Worm (Caenorhabditis elegans): ENCODE measurements around the gene ikke-1.
A peak's percentile ranks its signal among the peaks of the same experiment; 100 is the strongest.

The ikke-1 gene

DNA sequence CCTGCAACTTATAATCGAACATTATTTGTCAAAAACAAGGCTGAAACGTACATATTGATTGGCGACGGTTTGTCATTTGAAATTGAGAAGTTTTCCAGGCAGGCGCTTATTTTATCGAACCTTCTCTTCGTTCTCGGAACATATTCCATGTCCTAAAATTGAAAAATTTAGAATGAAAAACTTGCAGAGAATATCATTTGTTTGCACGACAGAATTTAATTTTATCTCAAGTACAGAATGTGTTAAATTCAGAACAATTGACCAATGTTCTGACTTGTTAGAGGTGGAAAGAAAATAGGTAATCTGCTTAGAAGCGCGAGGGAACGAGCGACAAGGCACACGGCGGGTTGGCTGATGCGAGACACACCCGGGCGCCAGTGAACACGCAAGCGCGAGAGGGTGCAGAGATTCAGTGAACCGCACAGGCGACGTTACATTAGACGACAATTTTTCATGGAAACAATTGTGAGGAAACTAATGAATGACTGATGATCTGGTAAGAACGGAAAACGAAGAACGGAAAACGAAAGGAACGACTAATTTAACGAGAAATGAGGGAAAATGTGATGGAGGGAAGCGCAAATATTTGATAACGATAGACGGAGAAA is 2.0 kb upstream of the ikke-1 start (continued):
- TF ChIP-seq sptf-2 (GFP tag; optimal IDR thresholded peaks at IDR 0.05) (no peak), F10E7.11 (tag; optimal IDR thresholded peaks at IDR 0.05) (peak; percentile 24), F22D6.2 (tag; optimal IDR thresholded peaks at IDR 0.05) (no peak), aptf-3 (GFP tag; IDR thresholded peaks at IDR 0.05) (0 out of 2 replicates have a peak, but pooled peaks have one; percentile 86), ama-1 (optimal IDR thresholded peaks at IDR 0.05) (peak; percentile 80), ama-1 (GFP tag; optimal IDR thresholded peaks at IDR 0.05) (no peak), pbrm-1 (GFP tag; IDR thresholded peaks at IDR 0.05) (peak; percentile 70; the same call in 1 of the 2 replicates), F52B5.7 (tag; optimal IDR thresholded peaks at IDR 0.05) (peak; percentile 15), ets-4 (GFP tag; optimal IDR thresholded peaks at IDR 0.05) (peak; percentile 71), let-526 (GFP tag; IDR thresholded peaks at IDR 0.05) (peak; percentile 85), rcor-1 (GFP tag; IDR thresholded peaks at IDR 0.05) (peak; percentile 53), K11D2.4 (GFP tag; IDR thresholded peaks at IDR 0.05) (peak; percentile 71), let-607 (tag; optimal IDR thresholded peaks at IDR 0.05) (peak; percentile 25 to 44), him-1 (tag; optimal IDR thresholded peaks at IDR 0.05) (no peak), mel-28 (tag; optimal IDR thresholded peaks at IDR 0.05; ENCODE audit: borderline replicate concordance) (no peak), lin-40 (tag; optimal IDR thresholded peaks at IDR 0.05) (peak; percentile 17), hlh-12 (tag; optimal IDR thresholded peaks at IDR 0.05) (no peak), rec-8 (tag; optimal IDR thresholded peaks at IDR 0.05) (no peak), B0035.1 (tag; optimal IDR thresholded peaks at IDR 0.05) (peak; percentile 50), gei-17 (GFP tag; optimal IDR thresholded peaks at IDR 0.05) (no peak), repo-1 (tag; optimal IDR thresholded peaks at IDR 0.05) (no peak), F37B4.10 (GFP tag; IDR thresholded peaks at IDR 0.05) (no peak), nhr-179 (tag; optimal IDR thresholded peaks at IDR 0.05) (no peak), C06A6.2 (GFP tag; conservative IDR thresholded peaks at IDR 0.05) (0 out of 2 replicates have a peak, but pooled peaks have one; percentile 10), atf-7 (tag; optimal IDR thresholded peaks at IDR 0.05) (no peak), dox-1 (GFP tag; IDR thresholded peaks at IDR 0.05) (peak; percentile 80), zfh-2 (GFP tag; conservative IDR thresholded peaks at IDR 0.05) (peak; percentile 97), nfya-2 (GFP tag; IDR thresholded peaks at IDR 0.05) (0 out of 2 replicates have a peak, but pooled peaks have one; percentile 44), die-1 (tag; optimal IDR thresholded peaks at IDR 0.05) (peak; percentile 31), snpc-4 (GFP tag; optimal IDR thresholded peaks at IDR 0.05) (no peak), snpc-4 (tag; optimal IDR thresholded peaks at IDR 0.05) (peak in 1 of 4 experiments; percentile 54), ztf-26 (tag; optimal IDR thresholded peaks at IDR 0.05) (no peak), ceh-91 (GFP tag; IDR thresholded peaks at IDR 0.05) (no peak), cebp-2 (GFP tag; IDR thresholded peaks at IDR 0.05) (peak; percentile 68; the same call in 1 of the 2 replicates), T07F8.4 (tag; optimal IDR thresholded peaks at IDR 0.05) (no peak), unc-130 (GFP tag; optimal IDR thresholded peaks at IDR 0.05) (no peak)

DNA sequence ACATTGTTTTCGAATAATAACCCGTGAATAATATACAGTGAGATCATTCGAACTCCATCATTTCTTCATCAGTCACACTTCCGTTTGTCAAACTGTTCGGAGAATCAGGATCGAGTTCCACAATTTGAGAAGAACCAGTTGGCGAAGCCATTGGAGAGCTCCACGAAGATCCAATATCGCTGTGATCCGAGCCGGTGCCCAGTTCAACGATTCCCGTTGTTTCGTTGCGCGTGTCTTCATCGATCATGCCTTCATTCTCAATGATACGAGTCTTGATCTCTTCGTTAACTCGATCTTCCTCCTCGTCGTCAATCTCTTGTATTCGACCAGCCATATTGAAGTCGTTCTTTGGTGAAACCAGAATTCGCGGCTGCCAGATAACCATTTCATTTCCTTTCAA is 1.2 kb upstream of the ikke-1 start:
- TF ChIP-seq ccch-3 (GFP tag; optimal IDR thresholded peaks at IDR 0.05) (no peak), attf-6 (GFP tag; IDR thresholded peaks at IDR 0.05) (no peak), egl-18 (GFP tag; IDR thresholded peaks at IDR 0.05) (no peak), hmg-1.2 (GFP tag; IDR thresholded peaks at IDR 0.05) (no peak), pha-4 (tag; optimal IDR thresholded peaks at IDR 0.05) (no peak), madf-10 (tag; optimal IDR thresholded peaks at IDR 0.05) (no peak), hlh-26 (GFP tag; conservative IDR thresholded peaks at IDR 0.05) (no peak), ekl-4 (GFP tag; IDR thresholded peaks at IDR 0.05) (no peak), F23B12.7 (tag; optimal IDR thresholded peaks at IDR 0.05; ENCODE audit: insufficient read depth) (no peak), ama-1 (optimal IDR thresholded peaks at IDR 0.05) (peak; percentile 35), ama-1 (GFP tag; optimal IDR thresholded peaks at IDR 0.05) (no peak), ceh-40 (GFP tag; IDR thresholded peaks at IDR 0.05) (no peak), nhr-90 (tag; optimal IDR thresholded peaks at IDR 0.05) (no peak), bed-1 (GFP tag; IDR thresholded peaks at IDR 0.05) (no peak), rec-8 (tag; optimal IDR thresholded peaks at IDR 0.05) (no peak), Y67H2A.10 (GFP tag; conservative IDR thresholded peaks at IDR 0.05) (no peak), nfya-2 (GFP tag; IDR thresholded peaks at IDR 0.05) (no peak), zfh-2 (GFP tag; conservative IDR thresholded peaks at IDR 0.05) (peak; percentile 50; the same call in 1 of the 2 replicates), ets-4 (GFP tag; optimal IDR thresholded peaks at IDR 0.05) (no peak)
